Worm (Caenorhabditis elegans) whole organism, L2 larva: ENCODE measurements around the gene F26G1.9.

Experiments
- C34F6.9 ChIP-seq: fragments of 150-350 bp; optimal IDR thresholded peaks from 2 replicates; lab custom pipeline; 2014; ENCODE audit warnings: missing biosample characterization, missing genetic modification characterization
- F13H6.1 ChIP-seq: sonication (generic microtip); optimal IDR thresholded peaks from 2 replicates; lab custom pipeline; 2016; ENCODE audit warnings: missing genetic modification characterization, missing compliant biosample characterization
- R02D3.7 ChIP-seq: fragments of 150-350 bp; optimal IDR thresholded peaks from 2 replicates; lab custom pipeline; 2014; ENCODE audit warnings: missing biosample characterization, missing genetic modification characterization
- Y55F3AM.14 ChIP-seq: fragments of 200-800 bp; sonication (Bioruptor generic); optimal IDR thresholded peaks from 2 replicates; lab custom pipeline; 2018; ENCODE audit warnings: mild to moderate bottlenecking, missing genetic modification characterization, missing compliant biosample characterization
- ZK546.5 ChIP-seq: sonication (generic microtip); optimal IDR thresholded peaks from 2 replicates; lab custom pipeline; 2017; ENCODE audit warnings: missing biosample characterization, missing genetic modification characterization
- alr-1 ChIP-seq: fragments of 150-350 bp; optimal IDR thresholded peaks from 2 replicates; lab custom pipeline; 2014; ENCODE audit warnings: missing biosample characterization, missing genetic modification characterization
- ama-1 ChIP-seq: fragments of 150-350 bp; optimal IDR thresholded peaks from 2 replicates; lab custom pipeline; 2018; ENCODE audit warnings: inconsistent platforms
- blmp-1 ChIP-seq: sonication (generic microtip); optimal IDR thresholded peaks from 2 replicates; lab custom pipeline; 2017; ENCODE audit warnings: missing genetic modification characterization, mild to moderate bottlenecking, missing compliant biosample characterization, antibody characterized with exemption, moderate library complexity; ENCODE audit not compliant: insufficient read depth
- crh-2 ChIP-seq: sonication (generic microtip); optimal IDR thresholded peaks from 2 replicates; lab custom pipeline; 2017; ENCODE audit warnings: missing biosample characterization, missing genetic modification characterization
- dmd-4 ChIP-seq: sonication (generic microtip); optimal IDR thresholded peaks from 2 replicates; lab custom pipeline; 2017; ENCODE audit warnings: missing biosample characterization, missing genetic modification characterization
- elt-1 ChIP-seq: fragments of 150-350 bp; optimal IDR thresholded peaks from 2 replicates; lab custom pipeline; 2014; ENCODE audit warnings: missing biosample characterization, missing genetic modification characterization
- fos-1 ChIP-seq: fragments of 150-350 bp; optimal IDR thresholded peaks from 2 replicates; lab custom pipeline; 2014; ENCODE audit warnings: missing biosample characterization, missing genetic modification characterization
- gmeb-1 ChIP-seq: fragments of 150-350 bp; optimal IDR thresholded peaks from 2 replicates; lab custom pipeline; 2014; ENCODE audit warnings: missing biosample characterization, missing genetic modification characterization
- lin-13 ChIP-seq: fragments of 150-350 bp; optimal IDR thresholded peaks from 2 replicates; lab custom pipeline; 2014; ENCODE audit warnings: missing biosample characterization, missing genetic modification reagents, missing genetic modification characterization
- lin-39 ChIP-seq: fragments of 150-350 bp; optimal IDR thresholded peaks from 2 replicates; lab custom pipeline; 2014; ENCODE audit warnings: missing biosample characterization, missing genetic modification reagents, missing genetic modification characterization
- lsy-2 ChIP-seq, 2 experiments: fragments of 150-350 bp in 1 of 2; sonication (generic microtip) in 1 of 2; optimal IDR thresholded peaks; 2 replicates each; lab custom pipeline; 2014 to 2017; ENCODE audit warnings: missing biosample characterization in 2 of 2, missing genetic modification characterization in 2 of 2
- mab-5 ChIP-seq: fragments of 150-350 bp; optimal IDR thresholded peaks from 2 replicates; lab custom pipeline; 2014; ENCODE audit warnings: missing biosample characterization, missing genetic modification characterization
- nhr-11 ChIP-seq: fragments of 150-350 bp; optimal IDR thresholded peaks from 2 replicates; lab custom pipeline; 2014; ENCODE audit warnings: missing biosample characterization, missing genetic modification characterization
- nhr-12 ChIP-seq: fragments of 150-350 bp; optimal IDR thresholded peaks from 2 replicates; lab custom pipeline; 2014; ENCODE audit warnings: missing biosample characterization, missing genetic modification characterization
- nhr-129 ChIP-seq: fragments of 150-350 bp; optimal IDR thresholded peaks from 2 replicates; lab custom pipeline; 2014; ENCODE audit warnings: missing biosample characterization, missing genetic modification characterization
- nhr-23 ChIP-seq: fragments of 150-350 bp; optimal IDR thresholded peaks from 2 replicates; lab custom pipeline; 2014; ENCODE audit warnings: missing biosample characterization, missing genetic modification reagents, missing genetic modification characterization
- nhr-25 ChIP-seq: fragments of 150-350 bp; sonication (generic microtip); optimal IDR thresholded peaks from 3 replicates; lab custom pipeline; 2014; ENCODE audit warnings: missing biosample characterization, missing genetic modification characterization
- nhr-77 ChIP-seq: fragments of 150-350 bp; optimal IDR thresholded peaks from 2 replicates; lab custom pipeline; 2014; ENCODE audit warnings: missing biosample characterization, missing genetic modification characterization
- peb-1 ChIP-seq: fragments of 150-350 bp; optimal IDR thresholded peaks from 2 replicates; lab custom pipeline; 2014; ENCODE audit warnings: missing biosample characterization, missing genetic modification characterization
- sem-4 ChIP-seq: fragments of 150-350 bp; optimal IDR thresholded peaks from 2 replicates; lab custom pipeline; 2014; ENCODE audit warnings: missing biosample characterization, missing genetic modification reagents, missing genetic modification characterization
- skn-1 ChIP-seq: sonication (generic microtip); optimal IDR thresholded peaks from 2 replicates; lab custom pipeline; 2017; ENCODE audit warnings: missing biosample characterization, missing genetic modification characterization
- sma-3 ChIP-seq: sonication (generic microtip); optimal IDR thresholded peaks from 2 replicates; lab custom pipeline; 2016; ENCODE audit warnings: missing genetic modification reagents, missing genetic modification characterization, missing compliant biosample characterization
- sma-9 ChIP-seq, 2 experiments: fragments of 150-350 bp in 1 of 2; sonication (generic microtip) in 1 of 2; optimal IDR thresholded peaks; 2 replicates each; lab custom pipeline; 2014 to 2016; ENCODE audit warnings: missing genetic modification characterization in 2 of 2, mild to moderate bottlenecking in 1 of 2, missing biosample characterization in 1 of 2, missing compliant biosample characterization in 1 of 2, missing genetic modification reagents in 1 of 2, moderate library complexity in 1 of 2
- snpc-4 ChIP-seq: fragments of 150-350 bp; optimal IDR thresholded peaks from 2 replicates; lab custom pipeline; 2014; ENCODE audit warnings: missing biosample characterization, missing genetic modification characterization
- unc-55 ChIP-seq: fragments of 150-350 bp; sonication (generic microtip); optimal IDR thresholded peaks from 3 replicates; lab custom pipeline; 2014; ENCODE audit warnings: missing biosample characterization, missing genetic modification reagents, missing genetic modification characterization
- ztf-1 ChIP-seq: fragments of 200-800 bp; sonication (Bioruptor generic); conservative IDR thresholded peaks from 2 replicates; pipeline ENCODE4 v1.3.6; 2022; ENCODE audit warnings: missing genetic modification characterization, missing compliant biosample characterization
- ztf-4 ChIP-seq: fragments of 150-350 bp; optimal IDR thresholded peaks from 2 replicates; lab custom pipeline; 2014; ENCODE audit warnings: missing biosample characterization, missing genetic modification characterization

The F26G1.9 gene

DNA sequence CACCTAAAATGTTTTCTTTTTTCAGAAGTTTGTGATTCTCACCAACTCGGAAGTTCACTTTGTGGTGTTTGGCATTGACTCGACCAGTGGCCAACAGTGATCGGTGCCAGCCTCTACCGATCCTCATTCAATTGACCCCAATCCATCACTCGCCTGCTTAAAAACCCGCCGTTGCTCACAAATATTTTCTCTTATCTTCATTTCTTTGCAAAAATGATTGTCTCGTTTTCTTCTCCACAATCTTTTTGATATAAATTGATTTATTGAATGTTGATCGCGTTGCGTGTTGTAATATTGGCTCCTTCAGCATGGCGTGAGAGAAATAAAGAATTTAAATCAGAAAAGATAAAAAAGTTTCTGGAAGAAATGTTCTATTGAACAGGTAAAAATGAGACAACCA is 37.2 kb downstream of the F26G1.9 start:
- TF ChIP-seq sma-9 (GFP tag; optimal IDR thresholded peaks at IDR 0.05; lab: Kevin White, UChicago) (peak; percentile 45), sma-9 (tag; optimal IDR thresholded peaks at IDR 0.05; lab: Kevin White, UChicago) (no peak), F13H6.1 (tag; lab: Kevin White, UChicago) (peak; percentile 28), mab-5 (tag; lab: Kevin White, UChicago) (peak; percentile 30), C34F6.9 (tag; lab: Kevin White, UChicago) (peak; percentile 26), lsy-2 (tag; optimal IDR thresholded peaks at IDR 0.05; lab: Kevin White, UChicago) (peak in 1 of 2 experiments; percentile 33), gmeb-1 (tag; lab: Kevin White, UChicago) (no peak), ama-1 (lab: Kevin White, UChicago) (no peak)

DNA sequence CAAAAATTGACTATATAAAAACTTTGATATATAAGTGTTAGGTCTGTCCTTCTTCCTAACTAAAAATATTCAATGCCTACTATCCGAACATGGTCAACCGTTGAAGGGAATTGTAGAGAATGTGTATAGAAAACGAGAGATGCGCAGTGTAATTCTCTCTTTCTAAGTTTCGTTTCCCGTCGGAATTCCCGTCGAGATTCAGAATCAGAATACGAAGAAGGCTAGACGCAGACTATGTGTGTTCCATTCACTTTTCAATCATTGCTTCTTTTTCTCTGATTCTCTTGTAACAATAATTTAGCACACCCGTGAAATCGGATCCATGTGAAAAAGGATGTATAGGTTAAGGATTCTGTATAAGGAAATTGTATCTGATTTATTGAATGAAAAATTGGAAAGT is 39.3 kb downstream of the F26G1.9 start:
- TF ChIP-seq ztf-1 (GFP tag; lab: Robert Waterston, UW) = no peak
- peak; percentile 93 for TF ChIP-seq blmp-1 (tag; lab: Kevin White, UChicago)
- no peak for TF ChIP-seq unc-55 (GFP tag; lab: Kevin White, UChicago)
- no peak for TF ChIP-seq Y55F3AM.14 (GFP tag; lab: Kevin White, UChicago)
- peak; percentile 10 for TF ChIP-seq nhr-25 (tag; lab: Kevin White, UChicago)
- TF ChIP-seq, all 48 proteins: peak for 2

DNA sequence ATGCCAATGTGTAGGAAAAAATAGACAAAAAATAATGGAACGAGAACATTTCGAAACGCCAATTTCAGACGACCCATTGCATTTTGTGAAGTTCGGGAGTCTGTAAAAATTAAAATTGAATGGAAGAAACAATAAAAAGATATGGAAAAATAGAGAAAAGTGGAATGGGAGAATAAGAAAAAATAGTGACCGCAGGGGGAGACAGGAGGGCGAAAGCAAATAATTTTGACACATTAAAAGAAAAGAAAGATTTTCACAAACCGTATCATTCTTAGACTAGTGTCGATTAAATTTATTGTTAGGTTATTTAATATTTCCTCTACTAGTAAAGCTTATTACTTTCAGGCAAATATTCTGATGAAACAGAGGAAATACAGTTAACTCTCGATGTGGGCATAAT is 39.9 kb downstream of the F26G1.9 start, which contains the start of gene F41C3.11:
Gene F41C3.11, minus strand, starts transcription at position 101 of the 400 bp plus-strand sequence.
- TF ChIP-seq blmp-1 (tag; lab: Kevin White, UChicago) (no peak), lin-13 (GFP tag; lab: Kevin White, UChicago) (no peak), Y55F3AM.14 (GFP tag; lab: Kevin White, UChicago) (no peak), ztf-4 (tag; lab: Kevin White, UChicago) (no peak), nhr-12 (tag; lab: Kevin White, UChicago) (no peak), sma-9 (GFP tag; optimal IDR thresholded peaks at IDR 0.05; lab: Kevin White, UChicago) (no peak), sma-9 (tag; optimal IDR thresholded peaks at IDR 0.05; lab: Kevin White, UChicago) (no peak), lin-39 (tag; lab: Kevin White, UChicago) (no peak), gmeb-1 (tag; lab: Kevin White, UChicago) (no peak), dmd-4 (tag; lab: Kevin White, UChicago) (no peak)

DNA sequence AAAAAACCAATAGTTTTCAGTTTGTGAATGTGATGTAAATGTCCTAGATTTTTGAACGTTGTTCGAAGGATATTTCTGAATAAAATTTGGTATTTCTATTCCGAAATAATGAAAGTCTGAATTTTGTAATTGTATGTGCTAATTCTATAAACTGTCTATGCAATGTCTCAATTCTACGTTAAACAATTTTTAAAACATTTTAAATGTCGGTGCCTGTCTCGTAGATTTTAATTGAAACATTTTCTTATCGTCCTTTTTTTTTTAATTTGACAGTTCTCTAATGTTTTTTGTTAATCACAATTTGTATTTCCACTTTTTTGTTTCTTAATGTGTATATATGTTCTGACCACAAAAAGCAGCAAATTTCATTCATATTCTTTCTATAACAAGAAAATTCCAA is 44.1 kb downstream of the F26G1.9 start, which contains the start of gene F41C3.7:
Gene F41C3.7, plus strand, starts transcription at position 301 of the 400 bp plus-strand sequence.
- TF ChIP-seq nhr-23 (tag; lab: Kevin White, UChicago) (no peak), peb-1 (no peak), C34F6.9 (tag; lab: Kevin White, UChicago) (no peak), crh-2 (tag; lab: Kevin White, UChicago) (no peak), dmd-4 (tag; lab: Kevin White, UChicago) (no peak), F13H6.1 (tag; lab: Kevin White, UChicago) (no peak), R02D3.7 (tag; lab: Kevin White, UChicago) (no peak), nhr-77 (tag; lab: Kevin White, UChicago) (no peak), alr-1 (tag; lab: Kevin White, UChicago) (no peak), snpc-4 (tag; lab: Kevin White, UChicago) (no peak)
- TF ChIP-seq, all 48 proteins: peak for 0

DNA sequence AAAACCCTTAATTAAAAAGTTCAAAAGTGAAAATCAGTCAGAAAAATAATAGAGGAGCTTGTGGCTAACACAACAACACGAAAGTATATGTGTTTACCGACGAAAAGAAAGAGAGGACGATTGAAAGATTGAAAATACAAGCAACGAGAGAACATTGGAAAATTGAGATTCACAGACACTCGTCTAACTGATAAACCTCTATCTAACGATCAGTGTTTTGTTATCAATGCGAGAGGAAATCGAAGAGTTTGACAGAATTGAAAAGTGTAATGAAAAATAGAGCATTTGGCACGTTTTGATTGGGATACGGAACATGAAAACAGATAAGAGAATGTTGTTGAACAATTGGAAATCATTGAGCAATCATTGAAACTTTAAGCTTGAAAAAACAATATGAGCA is 45.1 kb downstream of the F26G1.9 start:
- no peak for TF ChIP-seq ztf-1 (GFP tag; lab: Robert Waterston, UW)
- peak; percentile 95 for TF ChIP-seq fos-1 (tag; lab: Kevin White, UChicago)
- no peak for TF ChIP-seq ZK546.5
- TF ChIP-seq C34F6.9 (tag; lab: Kevin White, UChicago) = peak; percentile 46
- no peak for TF ChIP-seq skn-1 (tag; lab: Kevin White, UChicago)
- TF ChIP-seq nhr-11 (tag; lab: Kevin White, UChicago) = no peak
- TF ChIP-seq nhr-129 (tag; lab: Kevin White, UChicago) = peak; percentile 72
- TF ChIP-seq sma-3 (GFP tag; lab: Kevin White, UChicago) = peak; percentile 3
- peak; percentile 65 for TF ChIP-seq F13H6.1 (tag; lab: Kevin White, UChicago)
- peak; percentile 76 for TF ChIP-seq crh-2 (tag; lab: Kevin White, UChicago)
- TF ChIP-seq sma-9 (GFP tag; optimal IDR thresholded peaks at IDR 0.05; lab: Kevin White, UChicago) = peak; percentile 65
- no peak for TF ChIP-seq sma-9 (tag; optimal IDR thresholded peaks at IDR 0.05; lab: Kevin White, UChicago)
- TF ChIP-seq elt-1 (tag; lab: Kevin White, UChicago) = no peak
- no peak for TF ChIP-seq sem-4 (tag; lab: Kevin White, UChicago)
- peak in 1 of 2 experiments; percentile 61 for TF ChIP-seq lsy-2 (tag; optimal IDR thresholded peaks at IDR 0.05; lab: Kevin White, UChicago)
